Fruit fly (Drosophila melanogaster) whole organism: ENCODE measurements around the gene Krn.

Experiments
- CG8478 ChIP-seq: fragments of >200 bp; optimal IDR thresholded peaks from 2 replicates; lab custom pipeline; 2018; ENCODE audit warnings: inconsistent platforms
- Dll ChIP-seq: fragments of >200 bp; optimal IDR thresholded peaks from 2 replicates; lab custom pipeline; 2017
- EcR ChIP-seq, 2 experiments: fragments of >200 bp; optimal IDR thresholded peaks; 2 replicates each; lab custom pipeline; 2017; ENCODE audit warnings: missing biosample characterization in 2 of 2, missing genetic modification characterization in 2 of 2, missing genetic modification reagents in 2 of 2
- pan ChIP-seq: fragments of >200 bp; optimal IDR thresholded peaks from 2 replicates; lab custom pipeline; 2017
- psq ChIP-seq: fragments of >200 bp; optimal IDR thresholded peaks from 2 replicates; lab custom pipeline; 2017
- usp ChIP-seq: fragments of >200 bp; optimal IDR thresholded peaks from 2 replicates; lab custom pipeline; 2017; ENCODE audit warnings: missing biosample characterization, missing genetic modification characterization, mixed read lengths

Gene Krn

dm6 chr3L:17658423-17659267, 4.6 kb upstream of the Krn start:
- TF ChIP-seq Dll (lab: Kevin White, UChicago): no peak
- TF ChIP-seq EcR (GFP tag; optimal IDR thresholded peaks at IDR 0.05; lab: Kevin White, UChicago): no peak
- no peak for TF ChIP-seq CG8478 (lab: Kevin White, UChicago)
- TF ChIP-seq psq (lab: Kevin White, UChicago): no peak
- TF ChIP-seq usp (GFP tag; lab: Kevin White, UChicago): no peak
- TF ChIP-seq pan (lab: Kevin White, UChicago): no peak

- TF ChIP-seq psq (lab: Kevin White, UChicago) (no peak), EcR (GFP tag; optimal IDR thresholded peaks at IDR 0.05; lab: Kevin White, UChicago) (peak in 1 of 2 experiments; percentile 42), usp (GFP tag; lab: Kevin White, UChicago) (no peak), pan (lab: Kevin White, UChicago) (no peak)
Measured at dm6 chr3L:17657728-17658379, 3.8 kb upstream of the Krn start.

dm6 chr3L:17656716-17657395, 2.8 kb upstream of the Krn start:
- TF ChIP-seq Dll (lab: Kevin White, UChicago): no peak
- TF ChIP-seq EcR (GFP tag; optimal IDR thresholded peaks at IDR 0.05; lab: Kevin White, UChicago): no peak
- no peak for TF ChIP-seq CG8478 (lab: Kevin White, UChicago)
- no peak for TF ChIP-seq usp (GFP tag; lab: Kevin White, UChicago)
- TF ChIP-seq pan (lab: Kevin White, UChicago): no peak
- TF ChIP-seq psq (lab: Kevin White, UChicago): no peak

dm6 chr3L:17655837-17656308, 1.8 kb upstream of the Krn start:
- no peak for TF ChIP-seq CG8478 (lab: Kevin White, UChicago)
- TF ChIP-seq usp (GFP tag; lab: Kevin White, UChicago): no peak
- TF ChIP-seq EcR (GFP tag; optimal IDR thresholded peaks at IDR 0.05; lab: Kevin White, UChicago): no peak
- no peak for TF ChIP-seq Dll (lab: Kevin White, UChicago)
- TF ChIP-seq pan (lab: Kevin White, UChicago): no peak
- no peak for TF ChIP-seq psq (lab: Kevin White, UChicago)

dm6 chr3L:17654668-17655050, 579 bp upstream of the Krn start:
- TF ChIP-seq CG8478 (lab: Kevin White, UChicago) (no peak), Dll (lab: Kevin White, UChicago) (no peak), usp (GFP tag; lab: Kevin White, UChicago) (no peak), psq (lab: Kevin White, UChicago) (no peak), pan (lab: Kevin White, UChicago) (no peak)

dm6 chr3L:17652878-17653700, 991 bp downstream of the Krn start:
- TF ChIP-seq EcR (GFP tag; optimal IDR thresholded peaks at IDR 0.05; lab: Kevin White, UChicago): peak in 1 of 2 experiments; percentile 45
- TF ChIP-seq usp (GFP tag; lab: Kevin White, UChicago): no peak

dm6 chr3L:17651717-17652651, 2.1 kb downstream of the Krn start:
- no peak for TF ChIP-seq Dll (lab: Kevin White, UChicago)
- TF ChIP-seq EcR (GFP tag; optimal IDR thresholded peaks at IDR 0.05; lab: Kevin White, UChicago): no peak
- no peak for TF ChIP-seq pan (lab: Kevin White, UChicago)
- TF ChIP-seq usp (GFP tag; lab: Kevin White, UChicago): no peak
- TF ChIP-seq psq (lab: Kevin White, UChicago): no peak
- no peak for TF ChIP-seq CG8478 (lab: Kevin White, UChicago)

dm6 chr3L:17647543-17647942, 6.5 kb downstream of the Krn start:
- no peak for TF ChIP-seq CG8478 (lab: Kevin White, UChicago)
- no peak for TF ChIP-seq EcR (GFP tag; optimal IDR thresholded peaks at IDR 0.05; lab: Kevin White, UChicago)
- no peak for TF ChIP-seq usp (GFP tag; lab: Kevin White, UChicago)
- TF ChIP-seq psq (lab: Kevin White, UChicago): no peak
- no peak for TF ChIP-seq pan (lab: Kevin White, UChicago)
- TF ChIP-seq Dll (lab: Kevin White, UChicago): no peak

dm6 chr3L:17646637-17647036, 7.4 kb downstream of the Krn start, which contains the start of gene CG43085:
Gene CG43085, minus strand, starts transcription at chr3L:17646737.
- TF ChIP-seq pan (lab: Kevin White, UChicago): no peak
- TF ChIP-seq usp (GFP tag; lab: Kevin White, UChicago): no peak
- no peak for TF ChIP-seq Dll (lab: Kevin White, UChicago)
- TF ChIP-seq EcR (GFP tag; optimal IDR thresholded peaks at IDR 0.05; lab: Kevin White, UChicago): no peak
- no peak for TF ChIP-seq psq (lab: Kevin White, UChicago)
- no peak for TF ChIP-seq CG8478 (lab: Kevin White, UChicago)
